Fruit fly (Drosophila melanogaster): ENCODE results near the gene tefu.
A peak's percentile ranks its signal among the peaks of the same experiment; 100 is the strongest.

The tefu gene

dm6 chr3R:15208712-15209499, 33.1 kb downstream of the tefu start, which contains the start of the genes Spn88Eb and Mau2 (continued):
- TF ChIP-seq insv (GFP tag; optimal IDR thresholded peaks at IDR 0.05) (peak in 1 of 2 experiments; percentile 64), ato (GFP tag; IDR thresholded peaks at IDR 0.05; ENCODE audit: partially characterized antibody) (peak; percentile 23; the same call in 1 of the 2 replicates), CG17186 (GFP tag; optimal IDR thresholded peaks at IDR 0.05) (peak; percentile 52), Hr51 (GFP tag; optimal IDR thresholded peaks at IDR 0.05) (peak in 1 of 2 experiments; percentile 79), da (GFP tag; optimal IDR thresholded peaks at IDR 0.05) (no peak), p53 (GFP tag; optimal IDR thresholded peaks at IDR 0.05) (peak; percentile 26), CG5953 (GFP tag; IDR thresholded peaks at IDR 0.05) (no peak), MTF-1 (GFP tag; optimal IDR thresholded peaks at IDR 0.05; ENCODE audit: borderline replicate concordance) (peak; percentile 4), gcm2 (GFP tag; optimal IDR thresholded peaks at IDR 0.05) (no peak), crp (GFP tag; optimal IDR thresholded peaks at IDR 0.05) (peak in 1 of 2 experiments; percentile 48), Max (GFP tag; optimal IDR thresholded peaks at IDR 0.05) (peak; percentile 42), pfk (GFP tag; optimal IDR thresholded peaks at IDR 0.05) (no peak), CG8290 (GFP tag; optimal IDR thresholded peaks at IDR 0.05) (peak; percentile 55), CG8290 (tag; optimal IDR thresholded peaks at IDR 0.05) (peak in 1 of 2 experiments; percentile 53), ro (GFP tag; IDR thresholded peaks at IDR 0.05) (no peak; the same call in 1 of the 2 replicates), CG17568 (GFP tag; optimal IDR thresholded peaks at IDR 0.05) (no peak), CG4328 (GFP tag; optimal IDR thresholded peaks at IDR 0.05) (peak; percentile 43), CG9727 (GFP tag; optimal IDR thresholded peaks at IDR 0.05) (peak; percentile 48), kah (GFP tag; optimal IDR thresholded peaks at IDR 0.05) (peak; percentile 4), CG7987 (GFP tag; optimal IDR thresholded peaks at IDR 0.05) (peak; percentile 10), CG7928 (GFP tag; optimal IDR thresholded peaks at IDR 0.05) (peak; percentile 17), wor (GFP tag; IDR thresholded peaks at IDR 0.05) (no peak), CG30403 (GFP tag; optimal IDR thresholded peaks at IDR 0.05) (peak; percentile 81), ara (GFP tag; IDR thresholded peaks at IDR 0.05) (peak; percentile 43; the same call in 1 of the 2 replicates), CG8388 (GFP tag; optimal IDR thresholded peaks at IDR 0.05) (peak; percentile 49), schlank (tag; optimal IDR thresholded peaks at IDR 0.05) (peak; percentile 7), CG14860 (GFP tag; IDR thresholded peaks at IDR 0.05; ENCODE audit: partially characterized antibody) (peak; percentile 46; the same call in 2 of the 3 replicates), sqz (GFP tag; optimal IDR thresholded peaks at IDR 0.05) (no peak), caup (GFP tag; optimal IDR thresholded peaks at IDR 0.05; ENCODE audit: severe bottlenecking) (peak; percentile 67), CG7786 (GFP tag; optimal IDR thresholded peaks at IDR 0.05) (peak; percentile 64), cad (GFP tag; optimal IDR thresholded peaks at IDR 0.05) (no peak), CG6683 (GFP tag; optimal IDR thresholded peaks at IDR 0.05) (peak; percentile 23), Dip3 (GFP tag; optimal IDR thresholded peaks at IDR 0.05) (peak; percentile 62), Stat92E (GFP tag; optimal IDR thresholded peaks at IDR 0.05) (no peak), H2.0 (GFP tag; IDR thresholded peaks at IDR 0.05) (peak; percentile 67), Dbx (GFP tag; IDR thresholded peaks at IDR 0.05) (peak; percentile 82), unpg (GFP tag; optimal IDR thresholded peaks at IDR 0.05) (no peak), h (optimal IDR thresholded peaks at IDR 0.05) (no peak), CG13894 (tag; optimal IDR thresholded peaks at IDR 0.05) (no peak), CG12659 (GFP tag; optimal IDR thresholded peaks at IDR 0.05) (peak; percentile 75), CG13775 (GFP tag; optimal IDR thresholded peaks at IDR 0.05) (peak; percentile 18), CG10147 (GFP tag; optimal IDR thresholded peaks at IDR 0.05) (no peak), HLHmδ (GFP tag; optimal IDR thresholded peaks at IDR 0.05) (no peak), CG17912 (GFP tag; optimal IDR thresholded peaks at IDR 0.05) (peak; percentile 26), CG1603 (tag; optimal IDR thresholded peaks at IDR 0.05) (peak; percentile 71), Xrp1 (GFP tag; IDR thresholded peaks at IDR 0.05) (peak; percentile 78), CG31365 (tag; optimal IDR thresholded peaks at IDR 0.05) (no peak)

Data from whole organism, embryonic.